Worm (Caenorhabditis elegans): Measurements from ENCODE around the gene faah-4.

ce11 chrIII:11936668-11937276 is 27.1 kb upstream of the faah-4 start:
- no peak for TF ChIP-seq R02D3.7 (tag; optimal IDR thresholded peaks at IDR 0.05)
- TF ChIP-seq lsy-2 (tag; optimal IDR thresholded peaks at IDR 0.05), result no peak
- TF ChIP-seq elt-3 (tag; optimal IDR thresholded peaks at IDR 0.05), result no peak
- no peak for TF ChIP-seq ama-1 (optimal IDR thresholded peaks at IDR 0.05)
- no peak for TF ChIP-seq nhr-11 (tag; optimal IDR thresholded peaks at IDR 0.05)
- no peak for TF ChIP-seq nhr-25 (tag; optimal IDR thresholded peaks at IDR 0.05)
- no peak for TF ChIP-seq skn-1 (tag; optimal IDR thresholded peaks at IDR 0.05)
- no peak for TF ChIP-seq unc-62 (GFP tag; optimal IDR thresholded peaks at IDR 0.05)

All from whole organism, L2 larva.